Worm (Caenorhabditis elegans) whole organism, mixed stage, embryonic: Measurements from ENCODE around the gene pbs-6.

ENCODE experiments used
- M03D4.4 ChIP-seq: sonication (generic microtip); optimal IDR thresholded peaks from 2 replicates; lab custom pipeline; 2017; ENCODE audit warnings: mild to moderate bottlenecking, missing genetic modification characterization, missing compliant biosample characterization
- bed-3 ChIP-seq: fragments of 200-800 bp; sonication (Bioruptor generic); optimal IDR thresholded peaks from 3 replicates; lab custom pipeline; 2018; ENCODE audit warnings: mild to moderate bottlenecking, missing genetic modification characterization, moderate library complexity, missing compliant biosample characterization
- blmp-1 ChIP-seq: fragments of 150-350 bp; optimal IDR thresholded peaks from 2 replicates; lab custom pipeline; 2014; ENCODE audit warnings: missing biosample characterization, missing genetic modification characterization
- ceh-39 ChIP-seq: fragments of 150-350 bp; optimal IDR thresholded peaks from 2 replicates; lab custom pipeline; 2014; ENCODE audit warnings: missing biosample characterization, missing genetic modification characterization
- ceh-43 ChIP-seq: fragments of 200-800 bp; sonication (Bioruptor generic); optimal IDR thresholded peaks from 2 replicates; lab custom pipeline; 2018; ENCODE audit warnings: mild to moderate bottlenecking, missing genetic modification characterization, moderate library complexity, missing compliant biosample characterization
- ceh-83 ChIP-seq: fragments of 200-800 bp; sonication (Bioruptor generic); optimal IDR thresholded peaks from 2 replicates; lab custom pipeline; 2018; ENCODE audit warnings: mild to moderate bottlenecking, missing genetic modification characterization, missing compliant biosample characterization
- ces-1 ChIP-seq: fragments of 150-350 bp; optimal IDR thresholded peaks from 2 replicates; lab custom pipeline; 2014; ENCODE audit warnings: missing biosample characterization, missing genetic modification reagents, missing genetic modification characterization
- cnd-1 ChIP-seq: fragments of 200-800 bp; sonication (Bioruptor generic); optimal IDR thresholded peaks from 2 replicates; lab custom pipeline; 2018; ENCODE audit warnings: mild to moderate bottlenecking, missing genetic modification characterization, missing compliant biosample characterization
- drap-1 ChIP-seq: fragments of 200-800 bp; sonication (Bioruptor generic); optimal IDR thresholded peaks from 3 replicates; lab custom pipeline; 2018; ENCODE audit warnings: mild to moderate bottlenecking, missing genetic modification characterization, missing compliant biosample characterization
- flh-1 ChIP-seq: fragments of 200-800 bp; sonication (Bioruptor generic); optimal IDR thresholded peaks from 2 replicates; lab custom pipeline; 2018; ENCODE audit warnings: mild to moderate bottlenecking, missing genetic modification characterization, moderate library complexity, missing compliant biosample characterization
- ham-2 ChIP-seq: fragments of 200-800 bp; sonication (Bioruptor generic); optimal IDR thresholded peaks from 2 replicates; lab custom pipeline; 2018; ENCODE audit warnings: mild to moderate bottlenecking, missing genetic modification characterization, missing compliant biosample characterization
- hlh-1 ChIP-seq: fragments of 150-350 bp; optimal IDR thresholded peaks from 2 replicates; lab custom pipeline; 2014; ENCODE audit warnings: missing biosample characterization, missing genetic modification reagents, missing genetic modification characterization
- lin-13 ChIP-seq: fragments of 150-350 bp; optimal IDR thresholded peaks from 2 replicates; lab custom pipeline; 2014; ENCODE audit warnings: missing biosample characterization, missing genetic modification characterization
- lin-32 ChIP-seq: fragments of 200-800 bp; sonication (Bioruptor generic); optimal IDR thresholded peaks from 2 replicates; lab custom pipeline; 2018; ENCODE audit warnings: mild to moderate bottlenecking, missing genetic modification characterization, missing compliant biosample characterization
- lsy-2 ChIP-seq: fragments of 150-350 bp; optimal IDR thresholded peaks from 2 replicates; lab custom pipeline; 2014; ENCODE audit warnings: missing biosample characterization, missing genetic modification characterization
- mab-5 ChIP-seq: fragments of 150-350 bp; optimal IDR thresholded peaks from 2 replicates; lab custom pipeline; 2014; ENCODE audit warnings: missing biosample characterization, missing genetic modification characterization
- mep-1 ChIP-seq: fragments of 150-350 bp; optimal IDR thresholded peaks from 2 replicates; lab custom pipeline; 2017; ENCODE audit warnings: missing biosample characterization, missing genetic modification reagents, missing genetic modification characterization, inconsistent platforms
- mls-2 ChIP-seq: sonication (generic microtip); optimal IDR thresholded peaks from 2 replicates; lab custom pipeline; 2016; ENCODE audit warnings: mild to moderate bottlenecking, missing genetic modification characterization, moderate library complexity, missing compliant biosample characterization
- nhr-12 ChIP-seq: fragments of 150-350 bp; optimal IDR thresholded peaks from 2 replicates; lab custom pipeline; 2014; ENCODE audit warnings: missing biosample characterization, missing genetic modification characterization
- nhr-2 ChIP-seq: fragments of 150-350 bp; optimal IDR thresholded peaks from 2 replicates; lab custom pipeline; 2014; ENCODE audit warnings: missing biosample characterization, missing genetic modification characterization
- nhr-28 ChIP-seq: fragments of 150-350 bp; optimal IDR thresholded peaks from 2 replicates; lab custom pipeline; 2014; ENCODE audit warnings: missing biosample characterization, missing genetic modification characterization
- nhr-76 ChIP-seq: sonication (generic microtip); optimal IDR thresholded peaks from 2 replicates; lab custom pipeline; 2017; ENCODE audit warnings: missing biosample characterization, missing genetic modification characterization
- sem-2 ChIP-seq: fragments of 200-800 bp; sonication (Bioruptor generic); optimal IDR thresholded peaks from 2 replicates; lab custom pipeline; 2018; ENCODE audit warnings: mild to moderate bottlenecking, missing genetic modification characterization, missing compliant biosample characterization
- sptf-1 ChIP-seq: sonication (generic microtip); optimal IDR thresholded peaks from 2 replicates; lab custom pipeline; 2017; ENCODE audit warnings: mild to moderate bottlenecking, missing genetic modification characterization, moderate library complexity, missing compliant biosample characterization
- tbx-8 ChIP-seq: fragments of 200-800 bp; sonication (Bioruptor generic); optimal IDR thresholded peaks from 2 replicates; lab custom pipeline; 2018; ENCODE audit warnings: mild to moderate bottlenecking, missing genetic modification characterization, moderate library complexity, missing compliant biosample characterization
- unc-120 ChIP-seq: sonication (generic microtip); optimal IDR thresholded peaks from 2 replicates; lab custom pipeline; 2017; ENCODE audit warnings: missing genetic modification characterization, missing compliant biosample characterization; ENCODE audit not compliant: poor library complexity, severe bottlenecking
- unc-39 ChIP-seq: fragments of 150-350 bp; optimal IDR thresholded peaks from 2 replicates; lab custom pipeline; 2014; ENCODE audit warnings: missing biosample characterization, missing genetic modification characterization
- unc-62 ChIP-seq: fragments of 150-350 bp; optimal IDR thresholded peaks from 2 replicates; lab custom pipeline; 2014; ENCODE audit warnings: missing biosample characterization, missing genetic modification reagents, missing genetic modification characterization
- zip-8 ChIP-seq: fragments of 150-350 bp; optimal IDR thresholded peaks from 2 replicates; lab custom pipeline; 2014; ENCODE audit warnings: missing biosample characterization, missing genetic modification characterization
- ztf-11 ChIP-seq: fragments of 150-350 bp; optimal IDR thresholded peaks from 2 replicates; lab custom pipeline; 2014; ENCODE audit warnings: missing biosample characterization, missing genetic modification characterization

The pbs-6 gene

DNA sequence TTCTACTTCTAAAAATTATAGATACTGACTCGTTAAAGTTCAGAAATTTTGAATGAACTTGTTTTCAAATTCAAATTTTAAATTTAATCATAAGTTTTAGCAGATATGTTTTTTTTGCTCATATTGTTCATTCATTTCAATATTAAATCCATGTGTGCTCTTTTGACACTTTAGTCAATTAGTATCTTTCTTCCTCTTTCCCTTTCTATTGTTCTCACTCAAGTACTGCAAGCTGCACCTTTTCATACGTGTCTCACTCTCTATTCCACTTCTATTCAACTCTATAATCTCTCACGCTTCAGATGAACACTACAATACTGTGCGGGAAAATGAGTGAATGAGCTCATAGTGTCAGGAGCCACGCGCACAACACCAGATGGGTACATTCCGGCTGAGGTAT is 26.0 kb downstream of the pbs-6 start, which contains the start of gene C30A5.16:
Gene C30A5.16, plus strand, starts transcription at position 301 of the 400 bp plus-strand sequence.
- TF ChIP-seq tbx-8 (no peak), ztf-11 (tag; lab: Kevin White, UChicago) (no peak), ham-2 (GFP tag; lab: Kevin White, UChicago) (no peak), blmp-1 (tag; lab: Kevin White, UChicago) (no peak), sptf-1 (tag; lab: Kevin White, UChicago) (no peak), nhr-2 (tag; lab: Kevin White, UChicago) (no peak), lsy-2 (tag; lab: Kevin White, UChicago) (no peak), bed-3 (GFP tag; lab: Kevin White, UChicago) (no peak), flh-1 (GFP tag; lab: Kevin White, UChicago) (no peak), unc-39 (no peak), hlh-1 (no peak), M03D4.4 (no peak), cnd-1 (tag; lab: Kevin White, UChicago) (no peak), ces-1 (GFP tag; lab: Kevin White, UChicago) (no peak), nhr-76 (tag; lab: Kevin White, UChicago) (no peak), mab-5 (tag; lab: Kevin White, UChicago) (no peak)

DNA sequence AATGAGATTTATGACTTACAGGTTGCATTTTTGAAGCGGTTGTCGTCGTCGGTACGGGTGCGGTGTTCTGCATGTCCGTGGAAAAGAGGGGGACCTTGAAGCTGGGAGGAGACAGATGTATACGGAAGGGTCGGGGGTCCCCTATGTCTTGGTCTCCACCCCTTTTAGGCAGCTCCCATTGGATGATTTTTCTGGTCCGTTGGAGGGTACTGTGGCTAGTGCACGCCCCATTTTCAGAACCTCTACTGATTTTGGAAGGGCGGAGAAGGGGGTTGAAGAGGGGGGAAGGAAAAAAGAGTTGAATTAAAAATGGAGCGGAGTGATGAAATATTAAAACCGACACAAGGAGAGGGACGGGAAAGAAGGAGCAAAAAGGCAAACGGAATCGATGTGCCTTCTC is 27.7 kb downstream of the pbs-6 start, which contains the start of gene unc-86:
Gene unc-86, minus strand, starts transcription at position 113 of the 400 bp plus-strand sequence.
- TF ChIP-seq mls-2 (tag; lab: Kevin White, UChicago): no peak
- peak; percentile 55 for TF ChIP-seq lsy-2 (tag; lab: Kevin White, UChicago)

DNA sequence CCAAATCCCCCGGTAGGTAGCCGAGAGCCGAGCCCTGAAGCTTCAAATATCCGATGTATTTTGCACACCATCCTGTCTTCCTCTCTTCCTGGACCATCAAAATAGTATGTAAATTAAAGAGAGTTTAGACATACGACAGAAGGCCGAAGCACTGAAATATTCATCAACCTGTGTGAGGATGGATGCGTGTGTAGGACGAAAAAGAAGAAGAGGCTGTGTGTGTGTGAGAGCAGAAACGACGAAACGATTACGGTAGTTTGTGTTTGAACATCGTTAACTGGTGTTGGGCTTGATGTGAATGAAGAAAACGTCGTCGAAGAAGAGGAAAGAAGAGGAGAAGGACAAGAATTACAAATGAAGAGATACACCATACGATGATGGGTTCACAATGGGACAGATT is 32.3 kb downstream of the pbs-6 start:
- TF ChIP-seq unc-62 (GFP tag; lab: Kevin White, UChicago) (no peak), hlh-1 (no peak), lin-32 (GFP tag; lab: Kevin White, UChicago) (no peak), bed-3 (GFP tag; lab: Kevin White, UChicago) (no peak), ceh-39 (tag; lab: Kevin White, UChicago) (no peak), mep-1 (tag; lab: Kevin White, UChicago) (no peak), blmp-1 (tag; lab: Kevin White, UChicago) (no peak), unc-120 (tag; lab: Kevin White, UChicago) (no peak), lin-13 (no peak), cnd-1 (tag; lab: Kevin White, UChicago) (no peak), flh-1 (GFP tag; lab: Kevin White, UChicago) (no peak), nhr-12 (tag; lab: Kevin White, UChicago) (no peak), sptf-1 (tag; lab: Kevin White, UChicago) (no peak), nhr-28 (tag; lab: Kevin White, UChicago) (no peak), sem-2 (GFP tag; lab: Kevin White, UChicago) (no peak), ztf-11 (tag; lab: Kevin White, UChicago) (no peak), zip-8 (tag; lab: Kevin White, UChicago) (no peak), M03D4.4 (no peak), ceh-83 (GFP tag; lab: Kevin White, UChicago) (no peak), ces-1 (GFP tag; lab: Kevin White, UChicago) (no peak)

DNA sequence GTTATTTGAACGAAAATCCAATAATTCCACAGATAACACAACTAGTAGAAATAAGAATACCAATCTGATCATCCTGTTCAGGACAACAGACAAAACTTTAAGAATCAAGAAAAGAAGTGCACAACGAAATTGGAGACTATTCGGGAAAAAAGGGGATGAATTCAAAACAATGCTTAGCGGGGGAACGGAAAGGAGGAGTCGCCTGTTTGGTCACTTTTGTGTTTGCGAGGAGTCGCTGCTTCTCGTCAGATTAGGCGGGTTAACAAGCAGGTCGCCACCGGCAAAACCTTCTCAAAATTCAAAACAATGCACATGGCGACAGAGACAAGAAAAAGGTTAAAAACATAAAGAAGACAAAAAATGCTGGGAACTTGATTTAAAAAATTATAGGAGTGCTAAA is 34.1 kb downstream of the pbs-6 start, which contains the start of gene C30A5.10:
Gene C30A5.10, minus strand, starts transcription at position 101 of the 400 bp plus-strand sequence.
- TF ChIP-seq ceh-43 (GFP tag; lab: Kevin White, UChicago) (no peak), nhr-28 (tag; lab: Kevin White, UChicago) (no peak)

DNA sequence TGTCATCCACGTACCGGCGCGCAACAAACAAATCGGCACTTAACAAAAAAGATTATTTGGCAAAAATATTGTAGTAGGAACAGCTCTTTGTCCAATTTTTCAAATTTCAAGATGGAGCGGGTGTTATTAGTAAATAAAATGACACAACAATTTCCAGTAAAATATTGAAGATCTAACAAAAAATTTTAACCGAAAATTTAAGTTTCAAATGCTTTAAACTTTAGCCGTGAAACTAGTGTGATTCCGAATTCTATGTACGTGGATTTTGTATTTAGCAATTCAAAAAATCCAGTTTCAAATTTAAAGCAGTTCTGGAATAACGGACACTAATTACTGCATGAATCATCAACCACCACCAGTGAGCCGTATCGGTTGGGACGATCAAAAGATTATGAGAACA is 41.1 kb downstream of the pbs-6 start, which contains the start of gene snb-5:
Gene snb-5, plus strand, starts transcription at position 301 of the 400 bp plus-strand sequence.
- no peak for TF ChIP-seq drap-1
- no peak for TF ChIP-seq ceh-39 (tag; lab: Kevin White, UChicago)
- TF ChIP-seq sem-2 (GFP tag; lab: Kevin White, UChicago): no peak
- no peak for TF ChIP-seq unc-39

DNA sequence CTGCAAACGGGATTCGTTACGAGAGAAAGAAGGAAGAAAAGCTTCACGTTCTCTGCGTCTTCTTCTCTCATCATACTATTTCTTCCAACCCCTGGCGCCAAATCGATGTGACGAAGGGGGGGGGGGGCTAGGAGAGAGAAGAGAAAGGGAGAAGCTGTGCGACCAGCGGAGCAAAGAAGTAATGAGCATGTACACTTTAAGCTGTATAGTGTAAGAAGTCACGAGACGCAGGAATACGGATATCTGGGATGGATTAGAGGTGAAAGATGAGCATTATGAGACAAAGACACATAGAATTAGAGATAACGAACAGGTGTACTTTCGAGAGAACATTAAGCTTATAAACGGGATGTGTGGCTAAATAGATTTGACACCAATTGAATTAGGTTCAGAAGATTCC is 42.1 kb downstream of the pbs-6 start:
- peak; percentile 83 for TF ChIP-seq unc-120 (tag; lab: Kevin White, UChicago)
- peak; percentile 62 for TF ChIP-seq ces-1 (GFP tag; lab: Kevin White, UChicago)
- TF ChIP-seq mab-5 (tag; lab: Kevin White, UChicago): peak; percentile 21
- no peak for TF ChIP-seq ceh-83 (GFP tag; lab: Kevin White, UChicago)
- no peak for TF ChIP-seq mep-1 (tag; lab: Kevin White, UChicago)
- TF ChIP-seq hlh-1: peak; percentile 58
- peak; percentile 36 for TF ChIP-seq unc-62 (GFP tag; lab: Kevin White, UChicago)
